Worm (Caenorhabditis elegans) whole organism, L3 larva: Measurements from ENCODE around the gene C02B4.3.

ENCODE experiments used
- ceh-16 ChIP-seq: sonication (generic microtip); optimal IDR thresholded peaks from 2 replicates; lab custom pipeline; 2017; ENCODE audit warnings: missing biosample characterization, missing genetic modification characterization
- nhr-28 ChIP-seq: fragments of 150-350 bp; optimal IDR thresholded peaks from 2 replicates; lab custom pipeline; 2014; ENCODE audit warnings: missing biosample characterization, missing genetic modification characterization
- unc-39 ChIP-seq: sonication (generic microtip); optimal IDR thresholded peaks from 4 replicates; lab custom pipeline; 2017; ENCODE audit warnings: missing biosample characterization, missing genetic modification characterization

DNA sequence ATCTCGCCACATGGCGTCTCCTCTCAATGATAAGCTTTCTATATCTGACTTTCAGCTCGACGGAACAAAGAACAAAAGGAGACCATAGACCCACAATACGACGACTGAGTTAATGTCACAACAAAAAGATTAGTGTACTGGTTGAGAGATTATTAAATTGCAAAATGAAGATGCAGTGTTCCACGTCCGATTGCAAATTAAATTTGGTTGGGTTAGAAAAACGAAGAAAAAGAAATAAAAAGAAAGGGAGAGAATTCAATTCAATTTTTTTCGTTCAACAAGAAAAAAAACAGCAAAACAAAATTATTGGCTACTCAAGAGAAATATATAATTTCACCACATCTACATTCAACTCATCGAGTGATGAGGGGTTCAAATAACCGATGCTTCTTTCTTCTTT lies 28.2 kb downstream of the C02B4.3 start:
- no peak for TF ChIP-seq ceh-16
- no peak for TF ChIP-seq unc-39 (tag; lab: Kevin White, UChicago)
- no peak for TF ChIP-seq nhr-28 (tag; lab: Kevin White, UChicago)
